Fruit fly (Drosophila melanogaster): ENCODE data around the gene Octbeta1R.

DNA sequence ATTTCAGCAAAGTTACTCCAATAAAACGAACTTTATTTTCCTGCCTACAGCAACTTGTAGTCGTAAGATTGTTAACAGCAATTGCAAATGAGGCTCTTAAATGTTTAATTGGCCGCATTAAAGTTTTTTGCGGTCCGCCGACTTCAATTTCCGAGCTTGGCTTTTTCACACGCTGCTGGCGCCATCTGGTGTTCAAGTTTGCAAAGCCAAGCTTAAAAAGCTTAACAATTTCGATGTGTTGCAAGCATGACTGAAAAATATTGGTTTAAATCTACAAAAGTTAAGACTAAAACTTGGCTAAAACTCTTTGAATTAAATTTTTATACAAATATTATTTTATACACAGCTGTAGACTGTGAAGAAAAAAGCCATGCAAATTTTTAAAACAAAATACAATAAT lies 67.7 kb downstream of the Octbeta1R start:
- TF ChIP-seq psq (GFP tag; optimal IDR thresholded peaks at IDR 0.05) (no peak), HLH106 (tag; optimal IDR thresholded peaks at IDR 0.05) (no peak), Abd-B (GFP tag; optimal IDR thresholded peaks at IDR 0.05) (no peak), brk (GFP tag; optimal IDR thresholded peaks at IDR 0.05) (no peak), N (GFP tag; optimal IDR thresholded peaks at IDR 0.05) (no peak), usp (GFP tag; optimal IDR thresholded peaks at IDR 0.05) (no peak), dmrt93B (GFP tag; optimal IDR thresholded peaks at IDR 0.05) (no peak)

All from whole organism, wandering third instar larva.